Worm (Caenorhabditis elegans): Measurements from ENCODE around the gene C06G4.4.

DNA sequence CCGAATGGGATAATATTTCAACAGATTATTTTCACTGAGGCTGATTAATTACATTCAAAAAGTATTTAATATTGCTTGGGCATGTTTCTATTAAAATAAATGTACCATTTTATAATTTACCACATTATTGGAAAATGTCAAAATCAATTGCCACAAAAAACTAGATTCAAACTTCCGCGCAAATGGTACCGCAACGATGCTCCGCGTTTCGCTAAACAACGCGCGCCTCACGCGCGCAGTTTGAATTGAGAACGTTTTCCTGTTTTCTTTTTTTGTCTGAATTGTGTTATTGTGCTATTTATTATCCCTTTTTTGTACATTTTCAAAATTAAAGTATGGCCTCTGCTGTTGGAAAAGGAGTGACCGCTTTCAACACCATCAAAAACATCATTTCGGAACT, 36.8 kb downstream of the C06G4.4 start, which contains the start of gene C29E4.12:
- TF ChIP-seq mep-1 (tag; optimal IDR thresholded peaks at IDR 0.05) (peak; percentile 76), pha-4 (tag; optimal IDR thresholded peaks at IDR 0.05) (peak; percentile 61), flh-1 (GFP tag; optimal IDR thresholded peaks at IDR 0.05) (no peak), snpc-4 (tag; optimal IDR thresholded peaks at IDR 0.05) (no peak), nhr-12 (tag; optimal IDR thresholded peaks at IDR 0.05) (no peak), unc-39 (tag; optimal IDR thresholded peaks at IDR 0.05) (no peak), unc-62 (GFP tag; optimal IDR thresholded peaks at IDR 0.05) (no peak)
